Fruit fly (Drosophila melanogaster): ENCODE results near the gene Ns1.

Ns1 gene

dm6 chr3R:17060244-17060664 is 12.2 kb downstream of the Ns1 start:
- TF ChIP-seq Jra (GFP tag; optimal IDR thresholded peaks at IDR 0.05) (no peak), ey (GFP tag; optimal IDR thresholded peaks at IDR 0.05) (peak; percentile 31), sv (GFP tag; optimal IDR thresholded peaks at IDR 0.05) (peak; percentile 32), psq (GFP tag; optimal IDR thresholded peaks at IDR 0.05) (peak; percentile 12), foxo (GFP tag; optimal IDR thresholded peaks at IDR 0.05) (peak in 1 of 2 experiments; percentile 20), fru (GFP tag; optimal IDR thresholded peaks at IDR 0.05) (peak; percentile 16), Hr78 (GFP tag; optimal IDR thresholded peaks at IDR 0.05) (no peak), woc (GFP tag; optimal IDR thresholded peaks at IDR 0.05) (peak; percentile 20)

DNA sequence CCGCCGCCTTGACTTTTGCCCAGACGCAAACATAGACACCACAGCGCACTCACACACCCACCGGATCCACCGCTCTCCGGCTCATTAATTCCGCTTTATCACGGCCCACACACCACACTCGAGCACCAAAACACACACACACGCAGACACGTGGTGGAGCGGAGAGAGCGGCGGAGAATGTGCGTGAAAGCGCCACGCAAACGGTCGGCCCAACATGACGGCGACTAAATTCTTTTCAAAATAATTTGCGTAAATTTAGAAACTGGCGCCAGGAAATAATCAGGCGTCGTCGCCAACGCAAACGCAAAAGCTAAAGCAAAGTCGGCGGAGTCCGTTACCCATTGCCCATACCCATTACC is 12.7 kb downstream of the Ns1 start:
- TF ChIP-seq Dif (GFP tag; optimal IDR thresholded peaks at IDR 0.05; ENCODE audit: partially characterized antibody) (peak; percentile 34), Hr78 (GFP tag; optimal IDR thresholded peaks at IDR 0.05) (no peak), dl (GFP tag; optimal IDR thresholded peaks at IDR 0.05; ENCODE audit: insufficient read depth in 1 of 2, partially characterized antibody in 2 of 2) (peak in 1 of 2 experiments; percentile 27), Hr83 (GFP tag; optimal IDR thresholded peaks at IDR 0.05; ENCODE audit: poor library complexity, severe bottlenecking) (no peak), fru (GFP tag; optimal IDR thresholded peaks at IDR 0.05) (no peak)

DNA sequence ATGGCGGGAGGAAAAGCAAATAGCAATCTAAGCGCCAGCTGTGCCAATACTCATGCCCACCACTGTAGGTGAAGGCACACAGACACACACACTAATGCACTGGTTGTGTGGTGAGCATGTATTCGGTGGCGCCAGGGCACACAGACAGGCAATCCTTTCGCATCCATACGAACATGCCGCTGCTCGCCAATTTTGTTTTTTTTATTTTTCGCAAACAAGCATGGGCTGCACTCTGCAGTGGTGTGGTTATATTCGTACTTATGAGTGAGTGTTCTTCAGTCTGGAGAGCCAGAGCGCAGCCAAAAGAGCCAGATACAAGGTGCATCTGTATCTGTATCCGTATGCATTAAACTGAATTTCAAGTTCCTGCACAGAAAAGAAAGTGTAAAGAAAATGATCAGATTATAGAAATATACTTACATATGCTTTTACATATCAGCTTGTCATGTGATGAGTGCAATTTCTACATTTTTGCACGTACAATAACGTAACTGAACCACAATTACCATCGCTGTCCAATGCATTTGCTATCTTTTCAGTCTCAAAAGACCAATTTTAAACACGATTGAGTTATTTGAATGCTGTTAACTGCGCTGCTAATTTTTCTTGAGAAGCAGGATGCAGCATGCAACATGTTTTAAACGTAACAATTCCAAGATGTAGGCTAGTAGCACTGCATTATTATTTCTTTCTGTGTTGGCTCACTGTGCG is 13.2 kb downstream of the Ns1 start:
- TF ChIP-seq CG9705 (GFP tag; optimal IDR thresholded peaks at IDR 0.05): peak; percentile 22
- TF ChIP-seq jim (GFP tag; optimal IDR thresholded peaks at IDR 0.05): peak; percentile 56
- peak; percentile 24 for TF ChIP-seq br (GFP tag; optimal IDR thresholded peaks at IDR 0.05)
- no peak for TF ChIP-seq dsf (GFP tag; optimal IDR thresholded peaks at IDR 0.05; ENCODE audit: borderline replicate concordance)
- TF ChIP-seq sv (GFP tag; optimal IDR thresholded peaks at IDR 0.05): no peak
- no peak for TF ChIP-seq lola (GFP tag; optimal IDR thresholded peaks at IDR 0.05)
- no peak for TF ChIP-seq pan (optimal IDR thresholded peaks at IDR 0.05)
- TF ChIP-seq psq (GFP tag; optimal IDR thresholded peaks at IDR 0.05): peak; percentile 53
- TF ChIP-seq Myc (optimal IDR thresholded peaks at IDR 0.05): no peak
- TF ChIP-seq CG32264 (GFP tag; optimal IDR thresholded peaks at IDR 0.05): no peak
- TF ChIP-seq Rel (GFP tag; optimal IDR thresholded peaks at IDR 0.05): peak; percentile 23
- TF ChIP-seq Rel (tag; optimal IDR thresholded peaks at IDR 0.05): no peak
- TF ChIP-seq brk (GFP tag; optimal IDR thresholded peaks at IDR 0.05): peak; percentile 83
- TF ChIP-seq Jra (GFP tag; optimal IDR thresholded peaks at IDR 0.05): peak; percentile 46
- peak; percentile 83 for TF ChIP-seq Hr83 (GFP tag; optimal IDR thresholded peaks at IDR 0.05; ENCODE audit: poor library complexity, severe bottlenecking)
- peak; percentile 17 for TF ChIP-seq Dif (GFP tag; optimal IDR thresholded peaks at IDR 0.05; ENCODE audit: partially characterized antibody)
- peak; percentile 38 for TF ChIP-seq h (GFP tag; optimal IDR thresholded peaks at IDR 0.05)
- TF ChIP-seq foxo (GFP tag; optimal IDR thresholded peaks at IDR 0.05): peak in 1 of 2 experiments; percentile 67
- no peak for TF ChIP-seq Hnf4 (GFP tag; optimal IDR thresholded peaks at IDR 0.05)
- no peak for TF ChIP-seq Mio (GFP tag; optimal IDR thresholded peaks at IDR 0.05)
- TF ChIP-seq dl (GFP tag; optimal IDR thresholded peaks at IDR 0.05; ENCODE audit: insufficient read depth in 1 of 2, partially characterized antibody in 2 of 2): peak in 1 of 2 experiments; percentile 58
- no peak for TF ChIP-seq Dfd (GFP tag; optimal IDR thresholded peaks at IDR 0.05)
- peak; percentile 14 for TF ChIP-seq Hr78 (GFP tag; optimal IDR thresholded peaks at IDR 0.05)
- TF ChIP-seq Vsx2 (GFP tag; optimal IDR thresholded peaks at IDR 0.05; ENCODE audit: partially characterized antibody): no peak
- TF ChIP-seq Abd-B (GFP tag; optimal IDR thresholded peaks at IDR 0.05): no peak
- no peak for TF ChIP-seq tai (GFP tag; optimal IDR thresholded peaks at IDR 0.05)
- no peak for TF ChIP-seq woc (GFP tag; optimal IDR thresholded peaks at IDR 0.05)
- TF ChIP-seq GATAd (GFP tag; optimal IDR thresholded peaks at IDR 0.05): no peak
- TF ChIP-seq usp (GFP tag; optimal IDR thresholded peaks at IDR 0.05): no peak
- TF ChIP-seq OdsH (GFP tag; optimal IDR thresholded peaks at IDR 0.05): peak; percentile 60
- no peak for TF ChIP-seq sage (GFP tag; optimal IDR thresholded peaks at IDR 0.05)
- peak; percentile 72 for TF ChIP-seq N (GFP tag; optimal IDR thresholded peaks at IDR 0.05)
- TF ChIP-seq CrebA (GFP tag; optimal IDR thresholded peaks at IDR 0.05; ENCODE audit: borderline replicate concordance): peak; percentile 12
- peak; percentile 69 for TF ChIP-seq fru (GFP tag; optimal IDR thresholded peaks at IDR 0.05)
- TF ChIP-seq dmrt93B (GFP tag; optimal IDR thresholded peaks at IDR 0.05): peak; percentile 60
- peak; percentile 13 for TF ChIP-seq HLH106 (tag; optimal IDR thresholded peaks at IDR 0.05)
- TF ChIP-seq rgr (GFP tag; optimal IDR thresholded peaks at IDR 0.05): peak; percentile 48
- TF ChIP-seq ey (GFP tag; optimal IDR thresholded peaks at IDR 0.05): peak; percentile 70
- peak; percentile 34 for TF ChIP-seq Sp1 (GFP tag; optimal IDR thresholded peaks at IDR 0.05)
